Fruit fly (Drosophila melanogaster): Measurements from ENCODE around the gene p.

Gene p

DNA sequence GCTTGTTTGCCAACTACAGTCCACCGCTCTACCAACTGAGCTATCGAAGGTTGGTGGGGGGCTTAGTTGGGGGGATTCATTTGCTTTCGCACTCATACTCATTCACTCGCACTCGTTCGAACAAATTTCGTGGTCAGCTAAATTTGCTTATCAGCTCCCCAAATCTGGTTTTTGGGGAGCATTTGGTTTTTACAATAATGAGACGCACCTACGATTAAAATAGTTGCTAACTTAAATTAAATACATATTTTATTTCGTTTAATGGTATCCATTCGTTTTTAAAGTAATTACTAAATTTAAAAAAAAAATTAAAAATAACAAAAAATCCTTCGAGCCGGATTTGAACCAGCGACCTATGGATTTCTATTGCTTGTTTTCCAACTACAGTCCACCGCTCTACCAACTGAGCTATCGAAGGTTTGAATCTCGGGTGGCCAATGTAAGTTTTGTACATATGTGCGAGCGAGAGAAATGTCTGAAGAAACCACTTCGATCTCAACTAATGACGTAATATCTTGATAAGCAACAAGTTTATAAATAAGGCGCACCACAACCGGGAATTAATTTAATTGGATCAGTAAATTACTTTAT lies 28.0 kb downstream of the p start:
- TF ChIP-seq foxo (GFP tag; optimal IDR thresholded peaks at IDR 0.05) (no peak), brk (GFP tag; optimal IDR thresholded peaks at IDR 0.05) (peak; percentile 23), psq (GFP tag; optimal IDR thresholded peaks at IDR 0.05) (no peak)

DNA sequence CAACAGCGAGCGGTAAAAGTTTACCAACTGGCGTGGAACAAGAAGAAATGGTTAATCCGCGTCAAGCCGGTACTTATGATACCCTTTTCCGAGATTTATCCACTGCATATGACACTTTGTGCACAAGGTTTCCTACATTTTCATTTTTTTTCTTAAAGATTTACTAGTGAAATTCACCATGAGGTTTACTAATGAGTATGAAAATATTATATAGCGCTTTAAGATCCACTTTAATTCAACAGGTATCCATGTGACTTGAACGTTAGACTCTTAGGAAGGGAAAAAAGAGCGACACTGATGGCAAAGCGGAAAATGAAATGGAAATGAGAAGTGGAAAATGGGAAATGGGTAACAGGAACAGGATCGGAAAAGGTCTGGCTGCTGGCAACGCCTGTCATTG lies 31.9 kb downstream of the p start:
- TF ChIP-seq Abd-B (GFP tag; optimal IDR thresholded peaks at IDR 0.05) (no peak), brk (GFP tag; optimal IDR thresholded peaks at IDR 0.05) (no peak), jim (GFP tag; optimal IDR thresholded peaks at IDR 0.05) (no peak), ey (GFP tag; optimal IDR thresholded peaks at IDR 0.05) (no peak)

DNA sequence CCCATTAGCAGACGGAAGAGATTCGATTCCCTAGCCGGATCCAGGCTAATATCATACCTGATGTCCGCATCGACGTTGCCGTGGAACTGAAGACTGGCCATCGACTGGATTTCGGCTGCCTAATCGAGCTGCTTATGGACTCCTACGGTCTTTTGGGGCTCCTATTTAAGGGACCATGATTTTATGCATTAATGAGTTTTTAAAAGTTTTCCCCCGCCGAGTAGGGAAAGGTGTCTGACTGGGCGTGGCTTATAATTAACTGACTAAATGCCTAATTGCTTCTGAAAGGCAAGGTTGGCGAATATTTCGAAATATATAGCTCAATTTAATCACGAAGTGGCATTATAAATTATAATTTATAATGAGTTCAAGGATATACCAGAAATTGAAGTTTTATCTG lies 34.7 kb downstream of the p start, which contains the start of gene Or85e:
Gene Or85e (minus strand): TSS at position 101 of the 400 bp plus-strand sequence.
- TF ChIP-seq Jra (GFP tag; optimal IDR thresholded peaks at IDR 0.05) (no peak), tai (GFP tag; optimal IDR thresholded peaks at IDR 0.05) (no peak), dmrt93B (GFP tag; optimal IDR thresholded peaks at IDR 0.05) (no peak), lola (GFP tag; optimal IDR thresholded peaks at IDR 0.05) (no peak), psq (GFP tag; optimal IDR thresholded peaks at IDR 0.05) (no peak), dl (GFP tag; optimal IDR thresholded peaks at IDR 0.05; ENCODE audit: insufficient read depth in 1 of 2, partially characterized antibody in 2 of 2) (no peak), N (GFP tag; optimal IDR thresholded peaks at IDR 0.05) (no peak), ey (GFP tag; optimal IDR thresholded peaks at IDR 0.05) (no peak), h (GFP tag; optimal IDR thresholded peaks at IDR 0.05) (no peak), Dif (GFP tag; optimal IDR thresholded peaks at IDR 0.05; ENCODE audit: partially characterized antibody) (no peak), br (GFP tag; optimal IDR thresholded peaks at IDR 0.05) (no peak), Hnf4 (GFP tag; optimal IDR thresholded peaks at IDR 0.05) (no peak), GATAd (GFP tag; optimal IDR thresholded peaks at IDR 0.05) (no peak)

DNA sequence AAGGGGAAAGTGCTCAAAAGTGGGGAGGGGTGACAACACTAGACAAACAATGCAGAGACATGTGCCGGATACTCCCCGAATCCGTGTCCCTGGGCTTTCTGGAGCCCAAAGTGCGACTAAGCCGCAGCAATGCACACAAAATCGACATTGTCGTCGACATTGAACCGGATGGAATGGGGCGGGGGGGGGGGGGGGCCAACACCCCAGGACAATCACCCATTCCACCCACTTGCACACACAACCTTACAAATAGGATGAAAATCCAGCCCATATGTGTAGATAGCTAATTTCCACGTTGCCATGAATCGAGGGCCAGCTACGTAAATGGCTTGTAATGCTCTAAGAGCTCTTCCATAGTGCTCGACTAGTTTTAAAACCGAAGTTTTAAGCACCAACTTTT lies 49.7 kb downstream of the p start:
- no peak for TF ChIP-seq woc (GFP tag; optimal IDR thresholded peaks at IDR 0.05)
- TF ChIP-seq Dfd (GFP tag; optimal IDR thresholded peaks at IDR 0.05), result peak; percentile 80

DNA sequence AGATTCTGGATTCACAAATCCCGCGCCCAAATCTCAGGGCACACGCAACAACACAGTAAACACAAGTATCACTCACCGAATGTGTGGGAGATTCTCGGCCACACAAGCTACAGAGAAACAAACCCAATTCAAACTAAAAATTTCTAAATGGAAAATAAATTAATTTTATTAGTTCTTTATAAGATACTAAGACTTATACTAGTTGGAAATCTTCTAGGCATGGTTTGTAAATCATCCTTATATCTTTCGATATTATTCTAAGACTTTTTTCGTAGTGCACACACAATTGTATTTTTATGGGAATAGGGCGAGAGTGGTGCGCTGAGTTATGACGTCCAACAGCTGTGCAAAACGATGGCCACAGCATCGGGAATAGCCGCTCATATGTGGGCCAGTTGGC lies 51.4 kb downstream of the p start:
- TF ChIP-seq Jra (GFP tag; optimal IDR thresholded peaks at IDR 0.05), result no peak

DNA sequence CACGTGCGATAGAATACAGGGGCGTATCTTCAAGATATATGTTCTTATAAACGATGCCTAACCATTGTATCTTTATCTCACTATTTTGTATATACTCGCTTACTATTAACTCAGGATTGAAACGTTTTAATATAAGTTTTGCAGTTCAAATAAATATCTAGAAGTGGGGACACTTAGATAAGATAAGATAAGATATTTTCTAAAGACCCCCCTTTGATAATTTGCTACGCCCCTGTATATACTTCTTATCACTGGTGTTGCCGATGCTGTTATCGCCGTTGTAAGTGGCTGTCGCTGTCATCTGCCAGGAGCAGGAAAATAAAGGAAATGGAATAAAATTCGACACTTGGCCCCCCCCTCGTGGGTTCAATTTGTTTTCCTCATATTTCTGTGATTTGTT lies 54.3 kb downstream of the p start:
- TF ChIP-seq N (GFP tag; optimal IDR thresholded peaks at IDR 0.05) (no peak), foxo (GFP tag; optimal IDR thresholded peaks at IDR 0.05) (no peak), dl (GFP tag; optimal IDR thresholded peaks at IDR 0.05; ENCODE audit: insufficient read depth in 1 of 2, partially characterized antibody in 2 of 2) (no peak), Mio (GFP tag; optimal IDR thresholded peaks at IDR 0.05) (no peak), Sp1 (GFP tag; optimal IDR thresholded peaks at IDR 0.05) (no peak), Myc (optimal IDR thresholded peaks at IDR 0.05) (no peak), usp (GFP tag; optimal IDR thresholded peaks at IDR 0.05) (no peak), CG9705 (GFP tag; optimal IDR thresholded peaks at IDR 0.05) (no peak), Hr78 (GFP tag; optimal IDR thresholded peaks at IDR 0.05) (no peak), sv (GFP tag; optimal IDR thresholded peaks at IDR 0.05) (no peak), h (GFP tag; optimal IDR thresholded peaks at IDR 0.05) (no peak), dmrt93B (GFP tag; optimal IDR thresholded peaks at IDR 0.05) (no peak), rgr (GFP tag; optimal IDR thresholded peaks at IDR 0.05) (no peak), pan (optimal IDR thresholded peaks at IDR 0.05) (no peak), Vsx2 (GFP tag; optimal IDR thresholded peaks at IDR 0.05; ENCODE audit: partially characterized antibody) (no peak)
